Worm (Caenorhabditis elegans) whole organism, L4 larva: ENCODE results near the gene srh-159.

Experiments used
- T20F7.1 ChIP-seq: fragments of 200-800 bp; sonication (Bioruptor generic); optimal IDR thresholded peaks from 2 replicates; lab custom pipeline; 2018; ENCODE audit warnings: mild to moderate bottlenecking, missing genetic modification characterization, missing compliant biosample characterization
- Y105C5A.15 ChIP-seq: fragments of 200-800 bp; sonication (Bioruptor generic); IDR thresholded peaks from 2 replicates; pipeline ENCODE4 v1.3.6; 2022; ENCODE audit warnings: missing genetic modification characterization, missing compliant biosample characterization
- Y5F2A.4 ChIP-seq: fragments of 200-800 bp; sonication (Bioruptor generic); optimal IDR thresholded peaks from 2 replicates; lab custom pipeline; 2018; ENCODE audit warnings: mild to moderate bottlenecking, missing genetic modification characterization, missing compliant biosample characterization
- ceh-20 ChIP-seq: fragments of 200-800 bp; sonication (Bioruptor generic); IDR thresholded peaks from 2 replicates; pipeline ENCODE4 v1.3.6; 2022; ENCODE audit warnings: missing genetic modification reagents, missing genetic modification characterization, missing compliant biosample characterization
- ceh-82 ChIP-seq: sonication (generic microtip); optimal IDR thresholded peaks from 2 replicates; lab custom pipeline; 2017; ENCODE audit warnings: missing biosample characterization, missing genetic modification characterization
- ces-1 ChIP-seq: fragments of 150-350 bp; sonication (generic microtip); optimal IDR thresholded peaks from 4 replicates; lab custom pipeline; 2014; ENCODE audit warnings: missing biosample characterization, missing genetic modification reagents, missing genetic modification characterization
- cey-2 ChIP-seq: sonication (generic microtip); optimal IDR thresholded peaks from 3 replicates; lab custom pipeline; 2017; ENCODE audit warnings: missing genetic modification characterization, mild to moderate bottlenecking, missing compliant biosample characterization, antibody characterized with exemption, borderline replicate concordance; ENCODE audit not compliant: insufficient read depth
- ctbp-1 ChIP-seq: fragments of 200-800 bp; sonication (Bioruptor generic); IDR thresholded peaks from 2 replicates; pipeline ENCODE4 v1.3.6; 2022; ENCODE audit warnings: missing genetic modification reagents, missing genetic modification characterization, missing compliant biosample characterization
- daf-16 ChIP-seq, 3 experiments: sonication (generic microtip); optimal IDR thresholded peaks; 2 replicates each; lab custom pipeline; 2016 to 2017; ENCODE audit warnings: missing genetic modification characterization in 3 of 3, missing genetic modification reagents in 3 of 3, mild to moderate bottlenecking in 2 of 3, missing compliant biosample characterization in 2 of 3, missing biosample characterization in 1 of 3, moderate library complexity in 1 of 3
- daf-8 ChIP-seq: fragments of 200-800 bp; sonication (Bioruptor generic); IDR thresholded peaks from 2 replicates; pipeline ENCODE4 v1.3.6; 2022; ENCODE audit warnings: missing genetic modification characterization, missing compliant biosample characterization
- dmd-6 ChIP-seq: fragments of 200-800 bp; sonication (Bioruptor generic); IDR thresholded peaks from 2 replicates; pipeline ENCODE4 v1.3.6; 2022; ENCODE audit warnings: missing genetic modification reagents, missing genetic modification characterization, missing compliant biosample characterization
- dpl-1 ChIP-seq: fragments of 150-350 bp; optimal IDR thresholded peaks from 2 replicates; lab custom pipeline; 2014; ENCODE audit warnings: missing biosample characterization, missing genetic modification reagents, missing genetic modification characterization
- gei-8 ChIP-seq: fragments of 200-800 bp; sonication (Bioruptor generic); optimal IDR thresholded peaks from 2 replicates; lab custom pipeline; 2018; ENCODE audit warnings: mild to moderate bottlenecking, missing genetic modification characterization, missing compliant biosample characterization
- hlh-30 ChIP-seq: sonication (generic microtip); optimal IDR thresholded peaks from 2 replicates; lab custom pipeline; 2017; ENCODE audit warnings: antibody characterized with exemption, mild to moderate bottlenecking, missing genetic modification characterization, missing compliant biosample characterization; ENCODE audit not compliant: insufficient read depth
- hmg-1.1 ChIP-seq: fragments of 200-800 bp; sonication (Bioruptor generic); IDR thresholded peaks from 2 replicates; pipeline ENCODE4 v1.3.6; 2022; ENCODE audit warnings: missing genetic modification reagents, missing genetic modification characterization, missing compliant biosample characterization
- lin-13 ChIP-seq: fragments of 150-350 bp; optimal IDR thresholded peaks from 2 replicates; lab custom pipeline; 2014; ENCODE audit warnings: missing biosample characterization, missing genetic modification reagents, missing genetic modification characterization
- lin-15B ChIP-seq: fragments of 150-350 bp; sonication (generic microtip); optimal IDR thresholded peaks from 3 replicates; lab custom pipeline; 2014; ENCODE audit warnings: missing biosample characterization, missing genetic modification characterization
- lin-29 ChIP-seq: fragments of 200-800 bp; sonication (Bioruptor generic); IDR thresholded peaks from 2 replicates; pipeline ENCODE4 v1.3.6; 2022; ENCODE audit warnings: missing genetic modification reagents, missing genetic modification characterization, missing compliant biosample characterization
- lin-38 ChIP-seq: fragments of 200-800 bp; sonication (Bioruptor generic); IDR thresholded peaks from 2 replicates; pipeline ENCODE4 v1.3.6; 2022; ENCODE audit warnings: missing genetic modification reagents, missing genetic modification characterization, missing compliant biosample characterization
- lsy-2 ChIP-seq, 2 experiments: fragments of 150-350 bp in 1 of 2; sonication (generic microtip) in 1 of 2; optimal IDR thresholded peaks; 2 replicates each; lab custom pipeline; 2014 to 2017; ENCODE audit warnings: missing biosample characterization in 2 of 2, missing genetic modification characterization in 2 of 2
- mes-2 ChIP-seq: sonication (generic microtip); optimal IDR thresholded peaks from 2 replicates; lab custom pipeline; 2016; ENCODE audit warnings: missing genotype, mild to moderate bottlenecking, missing genetic modification characterization, missing compliant biosample characterization; ENCODE audit not compliant: poor library complexity, severe bottlenecking
- nhr-10 ChIP-seq: fragments of 150-350 bp; optimal IDR thresholded peaks from 2 replicates; lab custom pipeline; 2014; ENCODE audit warnings: missing biosample characterization, missing genetic modification characterization
- nhr-102 ChIP-seq: sonication (generic microtip); optimal IDR thresholded peaks from 2 replicates; lab custom pipeline; 2016; ENCODE audit warnings: mild to moderate bottlenecking, missing genetic modification characterization, moderate library complexity, missing compliant biosample characterization
- nhr-11 ChIP-seq: fragments of 150-350 bp; optimal IDR thresholded peaks from 2 replicates; lab custom pipeline; 2014; ENCODE audit warnings: missing biosample characterization, missing genetic modification characterization
- nhr-25 ChIP-seq: sonication (generic microtip); optimal IDR thresholded peaks from 2 replicates; lab custom pipeline; 2017; ENCODE audit warnings: missing genetic modification characterization, mild to moderate bottlenecking, missing compliant biosample characterization, antibody characterized with exemption, moderate library complexity, borderline replicate concordance; ENCODE audit not compliant: insufficient read depth
- nhr-28 ChIP-seq: fragments of 150-350 bp; optimal IDR thresholded peaks from 2 replicates; lab custom pipeline; 2014; ENCODE audit warnings: missing biosample characterization, missing genetic modification characterization
- nhr-41 ChIP-seq: fragments of 200-800 bp; sonication (Bioruptor generic); IDR thresholded peaks from 2 replicates; pipeline ENCODE4 v1.3.6; 2022; ENCODE audit warnings: missing genetic modification reagents, missing genetic modification characterization, missing compliant biosample characterization
- nhr-48 ChIP-seq: sonication (generic microtip); optimal IDR thresholded peaks from 2 replicates; lab custom pipeline; 2016; ENCODE audit warnings: mild to moderate bottlenecking, missing genetic modification characterization, missing compliant biosample characterization
- nhr-77 ChIP-seq: fragments of 150-350 bp; optimal IDR thresholded peaks from 2 replicates; lab custom pipeline; 2014; ENCODE audit warnings: missing biosample characterization, missing genetic modification characterization
- pha-4 ChIP-seq, 2 experiments: fragments of 150-350 bp in 1 of 2; fragments of 200-800 bp in 1 of 2; sonication (Bioruptor generic) in 1 of 2; IDR thresholded peaks in 1 of 2; optimal IDR thresholded peaks in 1 of 2; 2 replicates each; pipeline versions ENCODE4 v1.3.6 to Lab custom; 2014 to 2022; ENCODE audit warnings: missing genetic modification characterization in 2 of 2, missing genetic modification reagents in 2 of 2, missing biosample characterization in 1 of 2, missing compliant biosample characterization in 1 of 2
- rbr-2 ChIP-seq: sonication (generic microtip); optimal IDR thresholded peaks from 2 replicates; lab custom pipeline; 2016; ENCODE audit warnings: missing genotype, missing genetic modification characterization, missing compliant biosample characterization
- sdz-12 ChIP-seq: fragments of 200-800 bp; sonication (Bioruptor generic); optimal IDR thresholded peaks from 2 replicates; lab custom pipeline; 2018; ENCODE audit warnings: mild to moderate bottlenecking, missing genetic modification characterization, missing compliant biosample characterization
- skn-1 ChIP-seq: fragments of 150-350 bp; optimal IDR thresholded peaks from 2 replicates; lab custom pipeline; 2014; ENCODE audit warnings: missing biosample characterization, missing genetic modification characterization
- snpc-1.2 ChIP-seq: fragments of 200-800 bp; sonication (Bioruptor generic); IDR thresholded peaks from 2 replicates; pipeline ENCODE4 v1.3.6; 2022; ENCODE audit warnings: missing genetic modification reagents, missing genetic modification characterization, missing compliant biosample characterization
- spr-1 ChIP-seq: sonication (generic microtip); optimal IDR thresholded peaks from 2 replicates; lab custom pipeline; 2016; ENCODE audit warnings: mild to moderate bottlenecking, missing genetic modification characterization, missing compliant biosample characterization
- spr-3 ChIP-seq: fragments of 200-800 bp; sonication (Bioruptor generic); optimal IDR thresholded peaks from 2 replicates; lab custom pipeline; 2018; ENCODE audit warnings: mild to moderate bottlenecking, missing genetic modification characterization, missing compliant biosample characterization
- unc-39 ChIP-seq: sonication (generic microtip); optimal IDR thresholded peaks from 2 replicates; lab custom pipeline; 2017; ENCODE audit warnings: missing biosample characterization, missing genetic modification characterization
- vab-7 ChIP-seq: fragments of 200-800 bp; sonication (Bioruptor generic); IDR thresholded peaks from 2 replicates; pipeline ENCODE4 v1.3.6; 2022; ENCODE audit warnings: missing genetic modification reagents, missing genetic modification characterization, missing compliant biosample characterization
- zfp-2 ChIP-seq: sonication (generic microtip); optimal IDR thresholded peaks from 2 replicates; lab custom pipeline; 2016; ENCODE audit warnings: mild to moderate bottlenecking, missing genetic modification characterization, missing compliant biosample characterization
- zip-11 ChIP-seq: fragments of 200-800 bp; sonication (Bioruptor generic); IDR thresholded peaks from 2 replicates; pipeline ENCODE4 v1.3.6; 2022; ENCODE audit warnings: missing genetic modification characterization, missing compliant biosample characterization
- zip-2 ChIP-seq: fragments of 150-350 bp; optimal IDR thresholded peaks from 2 replicates; lab custom pipeline; 2014; ENCODE audit warnings: missing biosample characterization, missing genetic modification characterization
- ztf-7 ChIP-seq: fragments of 150-350 bp; optimal IDR thresholded peaks from 2 replicates; lab custom pipeline; 2014; ENCODE audit warnings: missing biosample characterization, missing genetic modification characterization

The srh-159 gene

DNA sequence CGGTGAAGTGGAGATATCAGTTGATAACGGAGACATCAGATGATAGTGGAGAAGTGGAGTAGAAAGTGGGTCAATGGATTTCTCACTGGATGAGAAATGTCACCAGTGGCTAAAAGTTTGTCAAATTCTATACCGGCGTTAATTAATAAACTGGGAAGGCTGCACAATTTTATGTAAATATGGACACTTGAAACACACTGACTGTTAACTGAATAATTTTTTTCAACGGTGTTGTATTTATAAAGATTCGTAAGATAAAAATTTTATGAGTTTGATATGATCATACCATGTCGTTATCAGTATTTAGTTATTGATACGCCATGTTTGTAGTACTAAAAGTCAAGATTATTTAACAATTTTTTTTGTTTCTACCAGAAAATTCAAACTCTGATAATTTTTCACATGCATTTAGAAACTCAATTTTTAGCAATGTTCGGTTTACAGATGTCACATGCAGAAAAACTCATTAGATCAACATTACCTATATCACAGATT is 22.7 kb upstream of the srh-159 start, which contains the start of gene F40D4.12:
Gene F40D4.12 (plus strand): TSS at position 445 of the 495 bp plus-strand sequence.
- peak; percentile 11 for TF ChIP-seq nhr-28 (tag; lab: Kevin White, UChicago)
- no peak for TF ChIP-seq sdz-12

ce11 chrV:17165409-17165808 is 16.7 kb upstream of the srh-159 start, which contains the start of gene srh-102:
Gene srh-102 (minus strand): TSS chrV:17165509.
- TF ChIP-seq gei-8: no peak
- TF ChIP-seq nhr-28 (tag; lab: Kevin White, UChicago): no peak
- TF ChIP-seq spr-1 (tag; lab: Kevin White, UChicago): no peak
- no peak for TF ChIP-seq zip-11
- no peak for TF ChIP-seq ctbp-1 (GFP tag; lab: Robert Waterston, UW)
- TF ChIP-seq Y5F2A.4 (GFP tag; lab: Kevin White, UChicago): no peak
- no peak for TF ChIP-seq rbr-2 (tag; lab: Kevin White, UChicago)
- TF ChIP-seq vab-7 (GFP tag; lab: Robert Waterston, UW): no peak
- no peak for TF ChIP-seq skn-1 (tag; lab: Kevin White, UChicago)
- TF ChIP-seq dmd-6 (GFP tag; lab: Robert Waterston, UW): no peak
- TF ChIP-seq hmg-1.1 (GFP tag; lab: Robert Waterston, UW): no peak
- no peak for TF ChIP-seq nhr-102 (tag; lab: Kevin White, UChicago)
- no peak for TF ChIP-seq hlh-30 (tag; lab: Kevin White, UChicago)

- TF ChIP-seq cey-2: no peak
- TF ChIP-seq ceh-20: no peak
- no peak for TF ChIP-seq mes-2 (tag; lab: Kevin White, UChicago)
- TF ChIP-seq ztf-7 (tag; lab: Kevin White, UChicago): no peak
- no peak for TF ChIP-seq nhr-48
- TF ChIP-seq zfp-2 (tag; lab: Kevin White, UChicago): no peak
- no peak for TF ChIP-seq daf-8
- TF ChIP-seq lin-38: no peak
- TF ChIP-seq lsy-2 (tag; optimal IDR thresholded peaks at IDR 0.05; lab: Kevin White, UChicago): no peak
- no peak for TF ChIP-seq snpc-1.2 (GFP tag; lab: Robert Waterston, UW)
- TF ChIP-seq nhr-10 (tag; lab: Kevin White, UChicago): no peak
- TF ChIP-seq daf-16 (GFP tag; optimal IDR thresholded peaks at IDR 0.05; lab: Kevin White, UChicago): no peak
- TF ChIP-seq daf-16 (tag; optimal IDR thresholded peaks at IDR 0.05; lab: Kevin White, UChicago): no peak
- no peak for TF ChIP-seq unc-39 (tag; lab: Kevin White, UChicago)
- no peak for TF ChIP-seq spr-3 (GFP tag; lab: Kevin White, UChicago)
- no peak for TF ChIP-seq lin-29 (GFP tag; lab: Robert Waterston, UW)
- no peak for TF ChIP-seq spr-1 (tag; lab: Kevin White, UChicago)
- TF ChIP-seq ces-1 (GFP tag; lab: Kevin White, UChicago): no peak
- TF ChIP-seq nhr-25 (tag; lab: Kevin White, UChicago): no peak
- TF ChIP-seq, all 104 proteins: peak for 0
Measured at ce11 chrV:17167457-17167856, 14.7 kb upstream of the srh-159 start, which contains the start of gene srz-66. Gene srz-66 (minus strand): TSS chrV:17167557.

ce11 chrV:17170822-17171221 is 11.3 kb upstream of the srh-159 start, which contains the start of gene srw-51:
Gene srw-51 (minus strand): TSS chrV:17170922.
- no peak for TF ChIP-seq ceh-82 (tag; lab: Kevin White, UChicago)
- no peak for TF ChIP-seq nhr-41 (GFP tag; lab: Robert Waterston, UW)
- TF ChIP-seq lin-38: no peak
- no peak for TF ChIP-seq zfp-2 (tag; lab: Kevin White, UChicago)
- no peak for TF ChIP-seq ces-1 (GFP tag; lab: Kevin White, UChicago)
- no peak for TF ChIP-seq nhr-11 (tag; lab: Kevin White, UChicago)
- no peak for TF ChIP-seq Y105C5A.15 (GFP tag; lab: Robert Waterston, UW)
- no peak for TF ChIP-seq nhr-77 (tag; lab: Kevin White, UChicago)
- TF ChIP-seq zip-2 (tag; lab: Kevin White, UChicago): no peak
- TF ChIP-seq vab-7 (GFP tag; lab: Robert Waterston, UW): no peak
- TF ChIP-seq ctbp-1 (GFP tag; lab: Robert Waterston, UW): no peak
- no peak for TF ChIP-seq pha-4 (GFP tag; IDR thresholded peaks at IDR 0.05; lab: Robert Waterston, UW)
- TF ChIP-seq pha-4 (tag; optimal IDR thresholded peaks at IDR 0.05; lab: Kevin White, UChicago): no peak
- TF ChIP-seq lin-15B (tag; lab: Kevin White, UChicago): no peak
- no peak for TF ChIP-seq lin-13
- no peak for TF ChIP-seq nhr-102 (tag; lab: Kevin White, UChicago)
- no peak for TF ChIP-seq T20F7.1 (GFP tag; lab: Kevin White, UChicago)
- no peak for TF ChIP-seq dpl-1
